Fruit fly (Drosophila melanogaster) whole organism: ENCODE measurements around the gene CG12498.

Experiments
- CG8478 ChIP-seq: fragments of >200 bp; optimal IDR thresholded peaks from 2 replicates; lab custom pipeline; 2018; ENCODE audit warnings: inconsistent platforms
- Dll ChIP-seq: fragments of >200 bp; optimal IDR thresholded peaks from 2 replicates; lab custom pipeline; 2017
- EcR ChIP-seq, 2 experiments: fragments of >200 bp; optimal IDR thresholded peaks; 2 replicates each; lab custom pipeline; 2017; ENCODE audit warnings: missing biosample characterization in 2 of 2, missing genetic modification characterization in 2 of 2, missing genetic modification reagents in 2 of 2
- pan ChIP-seq: fragments of >200 bp; optimal IDR thresholded peaks from 2 replicates; lab custom pipeline; 2017
- psq ChIP-seq: fragments of >200 bp; optimal IDR thresholded peaks from 2 replicates; lab custom pipeline; 2017
- usp ChIP-seq: fragments of >200 bp; optimal IDR thresholded peaks from 2 replicates; lab custom pipeline; 2017; ENCODE audit warnings: missing biosample characterization, missing genetic modification characterization, mixed read lengths

Gene CG12498

dm6 chrX:2796345-2797256, 13.1 kb upstream of the CG12498 start, which contains the start of gene w:
w (minus strand) TSS chrX:2796466.
- TF ChIP-seq pan (lab: Kevin White, UChicago) (no peak), EcR (GFP tag; optimal IDR thresholded peaks at IDR 0.05; lab: Kevin White, UChicago) (no peak), CG8478 (lab: Kevin White, UChicago) (no peak), Dll (lab: Kevin White, UChicago) (no peak), psq (lab: Kevin White, UChicago) (no peak), usp (no peak)

- TF ChIP-seq psq (lab: Kevin White, UChicago) = no peak
- TF ChIP-seq pan (lab: Kevin White, UChicago) = no peak
- no peak for TF ChIP-seq Dll (lab: Kevin White, UChicago)
- no peak for TF ChIP-seq EcR (GFP tag; optimal IDR thresholded peaks at IDR 0.05; lab: Kevin White, UChicago)
- no peak for TF ChIP-seq usp
- no peak for TF ChIP-seq CG8478 (lab: Kevin White, UChicago)
Measured at dm6 chrX:2802998-2803397, 6.7 kb upstream of the CG12498 start.

dm6 chrX:2803776-2804175, 5.9 kb upstream of the CG12498 start:
- TF ChIP-seq EcR (GFP tag; optimal IDR thresholded peaks at IDR 0.05; lab: Kevin White, UChicago) (no peak), pan (lab: Kevin White, UChicago) (no peak)

- TF ChIP-seq psq (lab: Kevin White, UChicago) (no peak), CG8478 (lab: Kevin White, UChicago) (no peak), EcR (GFP tag; optimal IDR thresholded peaks at IDR 0.05; lab: Kevin White, UChicago) (no peak), usp (no peak), pan (lab: Kevin White, UChicago) (no peak), Dll (lab: Kevin White, UChicago) (no peak)
Measured at dm6 chrX:2811059-2811458, 1.4 kb downstream of the CG12498 start.

- TF ChIP-seq CG8478 (lab: Kevin White, UChicago) = no peak
- TF ChIP-seq Dll (lab: Kevin White, UChicago) = no peak
- TF ChIP-seq usp = no peak
Measured at dm6 chrX:2811703-2812102, 2.0 kb downstream of the CG12498 start.

- no peak for TF ChIP-seq usp
- no peak for TF ChIP-seq psq (lab: Kevin White, UChicago)
- no peak for TF ChIP-seq CG8478 (lab: Kevin White, UChicago)
- no peak for TF ChIP-seq pan (lab: Kevin White, UChicago)
- no peak for TF ChIP-seq Dll (lab: Kevin White, UChicago)
- TF ChIP-seq EcR (GFP tag; optimal IDR thresholded peaks at IDR 0.05; lab: Kevin White, UChicago) = no peak
Measured at dm6 chrX:2813106-2813505, 3.4 kb downstream of the CG12498 start.

- TF ChIP-seq pan (lab: Kevin White, UChicago) = no peak
- no peak for TF ChIP-seq EcR (GFP tag; optimal IDR thresholded peaks at IDR 0.05; lab: Kevin White, UChicago)
- TF ChIP-seq CG8478 (lab: Kevin White, UChicago) = no peak
Measured at dm6 chrX:2814423-2814822, 4.7 kb downstream of the CG12498 start.
